Fruit fly (Drosophila melanogaster): ENCODE measurements around the gene S-Lap4.

S-Lap4 gene

dm6 chr3L:10490561-10490960 lies at the start of gene S-Lap4:
Gene S-Lap4 (plus strand): TSS chr3L:10490861.
- TF ChIP-seq noc (tag; optimal IDR thresholded peaks at IDR 0.05): no peak

- TF ChIP-seq noc (tag; optimal IDR thresholded peaks at IDR 0.05): no peak
These were observed 48.2 kb upstream of the S-Lap4 start for dm6 chr3L:10442486-10442885.

dm6 chr3L:10443958-10444357 lies 46.7 kb upstream of the S-Lap4 start:
- no peak for TF ChIP-seq noc (tag; optimal IDR thresholded peaks at IDR 0.05)

- no peak for TF ChIP-seq noc (tag; optimal IDR thresholded peaks at IDR 0.05)
These were observed 43.7 kb upstream of the S-Lap4 start for dm6 chr3L:10446998-10447397.

dm6 chr3L:10449725-10450124 lies 40.9 kb upstream of the S-Lap4 start:
- no peak for TF ChIP-seq noc (tag; optimal IDR thresholded peaks at IDR 0.05)

dm6 chr3L:10459076-10459475 lies 31.6 kb upstream of the S-Lap4 start:
- TF ChIP-seq noc (tag; optimal IDR thresholded peaks at IDR 0.05): no peak

- no peak for TF ChIP-seq noc (tag; optimal IDR thresholded peaks at IDR 0.05)
These were observed 27.4 kb upstream of the S-Lap4 start, which contains the start of the genes Gem3 and CG32061 for dm6 chr3L:10463051-10463866. Gene Gem3 (minus strand): TSS chr3L:10463101. Gene CG32061 (plus strand): TSS chr3L:10463816.

- no peak for TF ChIP-seq noc (tag; optimal IDR thresholded peaks at IDR 0.05)
These were observed 25.8 kb upstream of the S-Lap4 start, which contains the start of gene S-Lap3 for dm6 chr3L:10464887-10465286. Gene S-Lap3 (plus strand): TSS chr3L:10465187.

- TF ChIP-seq noc (tag; optimal IDR thresholded peaks at IDR 0.05): no peak
These were observed 12.4 kb upstream of the S-Lap4 start, which contains the start of gene CG46430 for dm6 chr3L:10478214-10478613. Gene CG46430 (plus strand): TSS chr3L:10478514.

- TF ChIP-seq noc (tag; optimal IDR thresholded peaks at IDR 0.05): no peak
These were observed 9.5 kb upstream of the S-Lap4 start, which contains the start of gene Rbfox1 for dm6 chr3L:10481112-10481511. Gene Rbfox1 (plus strand): TSS chr3L:10481412.

dm6 chr3L:10482477-10482876 lies 8.2 kb upstream of the S-Lap4 start:
- TF ChIP-seq noc (tag; optimal IDR thresholded peaks at IDR 0.05): no peak

dm6 chr3L:10485496-10485895 lies 5.2 kb upstream of the S-Lap4 start:
- TF ChIP-seq noc (tag; optimal IDR thresholded peaks at IDR 0.05): no peak

- TF ChIP-seq noc (tag; optimal IDR thresholded peaks at IDR 0.05): no peak
These were observed 5.4 kb downstream of the S-Lap4 start for dm6 chr3L:10495882-10496654.

- no peak for TF ChIP-seq noc (tag; optimal IDR thresholded peaks at IDR 0.05)
These were observed 13.9 kb downstream of the S-Lap4 start for dm6 chr3L:10504607-10505006.

- no peak for TF ChIP-seq noc (tag; optimal IDR thresholded peaks at IDR 0.05)
These were observed 17.3 kb downstream of the S-Lap4 start for dm6 chr3L:10507971-10508370.

dm6 chr3L:10513412-10513811 lies 22.8 kb downstream of the S-Lap4 start:
- no peak for TF ChIP-seq noc (tag; optimal IDR thresholded peaks at IDR 0.05)

- no peak for TF ChIP-seq noc (tag; optimal IDR thresholded peaks at IDR 0.05)
These were observed 24.2 kb downstream of the S-Lap4 start for dm6 chr3L:10514829-10515228.
